Fruit fly (Drosophila melanogaster) Kc167 (cell line): ENCODE measurements around the gene CG2865.

ENCODE experiments used
- Sin3A ChIP-seq: fragments of >200 bp; optimal IDR thresholded peaks from 2 replicates; lab custom pipeline; 2018; ENCODE audit warnings: missing external identifiers
- h ChIP-seq: fragments of >200 bp; optimal IDR thresholded peaks from 3 replicates; lab custom pipeline; 2018; ENCODE audit warnings: missing external identifiers
- ttk ChIP-seq: sonication (Bioruptor generic); optimal IDR thresholded peaks from 2 replicates; lab custom pipeline; 2017; ENCODE audit warnings: missing external identifiers

- no peak for TF ChIP-seq h (lab: Kevin White, UChicago)
- no peak for TF ChIP-seq ttk (lab: Kevin White, UChicago)
- no peak for TF ChIP-seq Sin3A (lab: Kevin White, UChicago)
These were observed 13.1 kb upstream of the CG2865 start for dm6 chrX:2306307-2306706.
